Worm (Caenorhabditis elegans): ENCODE results near the gene obr-2.

- no peak for TF ChIP-seq flt-1 (GFP tag; IDR thresholded peaks at IDR 0.05)
- TF ChIP-seq ztf-29 (GFP tag; IDR thresholded peaks at IDR 0.05): no peak
These were observed 12.5 kb downstream of the obr-2 start for ce11 chrV:15001536-15001935.

Measured in whole organism, midembryonic.